Worm (Caenorhabditis elegans): ENCODE results near the gene amph-1.

DNA sequence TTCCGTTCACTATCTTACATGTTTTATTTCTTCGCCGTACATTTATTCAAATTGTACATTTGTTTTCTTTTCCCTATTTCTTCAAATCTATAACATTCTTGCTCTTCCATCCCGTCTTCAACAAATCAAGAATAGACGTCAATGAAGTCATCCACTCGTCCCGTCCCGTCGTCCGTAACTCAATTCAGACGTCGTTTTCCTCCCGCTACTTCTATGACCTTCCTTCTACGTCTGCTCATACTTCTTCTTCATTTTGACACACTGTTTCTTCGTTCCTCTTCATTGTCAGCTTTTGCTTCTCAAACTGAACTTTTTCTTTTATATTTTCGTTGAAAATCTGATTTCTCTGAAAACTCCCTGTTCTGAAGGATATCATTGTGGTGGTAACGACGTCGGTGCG lies 12.3 kb upstream of the amph-1 start:
- TF ChIP-seq zag-1 (tag; optimal IDR thresholded peaks at IDR 0.05) = no peak
- TF ChIP-seq nhr-11 (tag; optimal IDR thresholded peaks at IDR 0.05) = no peak

All from whole organism, L3 larva.